Worm (Caenorhabditis elegans): ENCODE data around the gene ZK686.2.

- TF ChIP-seq flt-1 (GFP tag; IDR thresholded peaks at IDR 0.05) (no peak), F13C5.2 (tag; optimal IDR thresholded peaks at IDR 0.05) (no peak), pes-1 (GFP tag; IDR thresholded peaks at IDR 0.05) (no peak)
These were observed 27.1 kb upstream of the ZK686.2 start for ce11 chrIII:7792970-7793369.

Data from whole organism, early embryonic.